Worm (Caenorhabditis elegans) whole organism, late embryonic: ENCODE data around the gene fbxa-174.

Experiments
- C08G9.2 ChIP-seq: sonication (generic microtip); optimal IDR thresholded peaks from 2 replicates; lab custom pipeline; 2016; ENCODE audit warnings: mild to moderate bottlenecking, missing genetic modification characterization, moderate library complexity, missing compliant biosample characterization
- F13H6.1 ChIP-seq: sonication (generic microtip); optimal IDR thresholded peaks from 2 replicates; lab custom pipeline; 2016; ENCODE audit warnings: missing genetic modification characterization, missing compliant biosample characterization
- K02D7.2 ChIP-seq: sonication (generic microtip); optimal IDR thresholded peaks from 2 replicates; lab custom pipeline; 2017; ENCODE audit warnings: mild to moderate bottlenecking, missing genetic modification characterization, missing compliant biosample characterization
- K09A11.1 ChIP-seq: sonication (generic microtip); optimal IDR thresholded peaks from 2 replicates; lab custom pipeline; 2017; ENCODE audit warnings: antibody characterized with exemption, mild to moderate bottlenecking, missing genetic modification characterization, missing compliant biosample characterization; ENCODE audit not compliant: insufficient read depth
- T23F11.4 ChIP-seq: fragments of 200-800 bp; sonication (Bioruptor generic); optimal IDR thresholded peaks from 2 replicates; lab custom pipeline; 2018; ENCODE audit warnings: mild to moderate bottlenecking, missing genetic modification characterization, missing compliant biosample characterization
- ama-1 ChIP-seq: fragments of 150-350 bp; optimal IDR thresholded peaks from 2 replicates; lab custom pipeline; 2014
- ceh-14 ChIP-seq: sonication (generic microtip); optimal IDR thresholded peaks from 2 replicates; lab custom pipeline; 2016; ENCODE audit warnings: missing genotype, missing genetic modification characterization, missing compliant biosample characterization
- ceh-19 ChIP-seq: fragments of 200-800 bp; sonication (Bioruptor generic); optimal IDR thresholded peaks from 2 replicates; lab custom pipeline; 2018; ENCODE audit warnings: mild to moderate bottlenecking, missing genetic modification characterization, missing compliant biosample characterization
- ceh-2 ChIP-seq: sonication (generic microtip); optimal IDR thresholded peaks from 2 replicates; lab custom pipeline; 2016; ENCODE audit warnings: missing genotype, missing genetic modification characterization, missing compliant biosample characterization
- ceh-34 ChIP-seq: sonication (generic microtip); optimal IDR thresholded peaks from 2 replicates; lab custom pipeline; 2016; ENCODE audit warnings: mild to moderate bottlenecking, missing genetic modification characterization, missing compliant biosample characterization
- che-1 ChIP-seq: sonication (generic microtip); optimal IDR thresholded peaks from 2 replicates; lab custom pipeline; 2016; ENCODE audit warnings: mild to moderate bottlenecking, missing genetic modification characterization, missing compliant biosample characterization
- dve-1 ChIP-seq: sonication (generic microtip); optimal IDR thresholded peaks from 2 replicates; lab custom pipeline; 2017; ENCODE audit warnings: antibody characterized with exemption, mild to moderate bottlenecking, missing genetic modification characterization, missing compliant biosample characterization
- elt-2 ChIP-seq: sonication (generic microtip); optimal IDR thresholded peaks from 2 replicates; lab custom pipeline; 2016; ENCODE audit warnings: missing genetic modification reagents, missing genetic modification characterization, missing compliant biosample characterization
- elt-4 ChIP-seq: sonication (generic microtip); optimal IDR thresholded peaks from 2 replicates; lab custom pipeline; 2016; ENCODE audit warnings: missing genetic modification characterization, missing compliant biosample characterization
- fkh-10 ChIP-seq: fragments of 150-350 bp; optimal IDR thresholded peaks from 2 replicates; lab custom pipeline; 2014; ENCODE audit warnings: missing biosample characterization, missing genetic modification reagents, missing genetic modification characterization
- gmeb-2 ChIP-seq: sonication (generic microtip); optimal IDR thresholded peaks from 2 replicates; lab custom pipeline; 2016; ENCODE audit warnings: missing genetic modification characterization, inconsistent platforms, missing compliant biosample characterization
- hlh-13 ChIP-seq: fragments of 200-800 bp; sonication (Bioruptor generic); optimal IDR thresholded peaks from 2 replicates; lab custom pipeline; 2018; ENCODE audit warnings: mild to moderate bottlenecking, missing genetic modification characterization, missing compliant biosample characterization
- hlh-30 ChIP-seq: sonication (generic microtip); optimal IDR thresholded peaks from 2 replicates; lab custom pipeline; 2017; ENCODE audit warnings: antibody characterized with exemption, missing genetic modification characterization, missing compliant biosample characterization; ENCODE audit not compliant: insufficient read depth
- hlh-6 ChIP-seq: sonication (generic microtip); optimal IDR thresholded peaks from 2 replicates; lab custom pipeline; 2016; ENCODE audit warnings: missing genotype, missing genetic modification characterization, missing compliant biosample characterization
- lim-6 ChIP-seq: sonication (generic microtip); optimal IDR thresholded peaks from 2 replicates; lab custom pipeline; 2016; ENCODE audit warnings: missing genetic modification characterization, missing compliant biosample characterization
- lin-11 ChIP-seq: fragments of 200-800 bp; sonication (Bioruptor generic); optimal IDR thresholded peaks from 2 replicates; lab custom pipeline; 2018; ENCODE audit warnings: mild to moderate bottlenecking, missing genetic modification characterization, missing compliant biosample characterization
- madf-2 ChIP-seq: sonication (generic microtip); optimal IDR thresholded peaks from 2 replicates; lab custom pipeline; 2017; ENCODE audit warnings: missing genetic modification characterization, missing compliant biosample characterization
- nfya-1 ChIP-seq: sonication (generic microtip); optimal IDR thresholded peaks from 2 replicates; lab custom pipeline; 2017; ENCODE audit warnings: missing genetic modification characterization, mild to moderate bottlenecking, missing compliant biosample characterization, antibody characterized with exemption, moderate library complexity
- nhr-11 ChIP-seq: fragments of 150-350 bp; optimal IDR thresholded peaks from 2 replicates; lab custom pipeline; 2014; ENCODE audit warnings: missing biosample characterization, missing genetic modification characterization
- nhr-232 ChIP-seq: sonication (generic microtip); optimal IDR thresholded peaks from 2 replicates; lab custom pipeline; 2016; ENCODE audit warnings: missing genetic modification characterization, missing compliant biosample characterization
- npax-4 ChIP-seq: sonication (generic microtip); optimal IDR thresholded peaks from 2 replicates; lab custom pipeline; 2016; ENCODE audit warnings: missing genetic modification characterization, missing compliant biosample characterization
- odd-2 ChIP-seq: sonication (generic microtip); optimal IDR thresholded peaks from 2 replicates; lab custom pipeline; 2017; ENCODE audit warnings: antibody characterized with exemption, mild to moderate bottlenecking, missing genetic modification characterization, missing compliant biosample characterization
- pag-3 ChIP-seq: sonication (generic microtip); optimal IDR thresholded peaks from 2 replicates; lab custom pipeline; 2016; ENCODE audit warnings: missing compliant biosample characterization, missing genetic modification characterization, borderline replicate concordance
- pax-1 ChIP-seq: fragments of 150-350 bp; optimal IDR thresholded peaks from 2 replicates; lab custom pipeline; 2014; ENCODE audit warnings: missing biosample characterization, missing genetic modification characterization
- pha-2 ChIP-seq: sonication (generic microtip); optimal IDR thresholded peaks from 2 replicates; lab custom pipeline; 2017; ENCODE audit warnings: mild to moderate bottlenecking, missing genetic modification characterization, missing compliant biosample characterization
- pha-4 ChIP-seq: fragments of 150-350 bp; optimal IDR thresholded peaks from 2 replicates; lab custom pipeline; 2018; ENCODE audit warnings: missing biosample characterization, missing genetic modification reagents, missing genetic modification characterization
- pqm-1 ChIP-seq: sonication (generic microtip); optimal IDR thresholded peaks from 2 replicates; lab custom pipeline; 2016; ENCODE audit warnings: missing genetic modification characterization, missing compliant biosample characterization
- ref-2 ChIP-seq: sonication (generic microtip); optimal IDR thresholded peaks from 2 replicates; lab custom pipeline; 2016; ENCODE audit warnings: missing genetic modification characterization, missing compliant biosample characterization
- rnt-1 ChIP-seq: sonication (generic microtip); optimal IDR thresholded peaks from 2 replicates; lab custom pipeline; 2016; ENCODE audit warnings: missing genetic modification characterization, missing compliant biosample characterization
- syd-9 ChIP-seq: sonication (generic microtip); optimal IDR thresholded peaks from 2 replicates; lab custom pipeline; 2016; ENCODE audit warnings: mild to moderate bottlenecking, missing genetic modification characterization, moderate library complexity, missing compliant biosample characterization
- tbx-7 ChIP-seq: sonication (generic microtip); optimal IDR thresholded peaks from 2 replicates; lab custom pipeline; 2016; ENCODE audit warnings: missing genotype, missing genetic modification characterization, missing compliant biosample characterization
- unc-3 ChIP-seq, 2 experiments: fragments of 200-800 bp in 1 of 2; sonication (Bioruptor generic) in 1 of 2; sonication (generic microtip) in 1 of 2; conservative IDR thresholded peaks in 1 of 2; optimal IDR thresholded peaks in 1 of 2; 2 replicates each; pipeline versions ENCODE4 v1.3.6 to Lab custom; 2016 to 2022; ENCODE audit warnings: missing compliant biosample characterization in 2 of 2, missing genetic modification characterization in 2 of 2, missing genetic modification reagents in 1 of 2
- unc-55 ChIP-seq: sonication (generic microtip); optimal IDR thresholded peaks from 2 replicates; lab custom pipeline; 2017; ENCODE audit warnings: missing biosample characterization, missing genetic modification reagents, missing genetic modification characterization
- ztf-16 ChIP-seq: sonication (generic microtip); optimal IDR thresholded peaks from 2 replicates; lab custom pipeline; 2017; ENCODE audit warnings: missing genetic modification characterization, missing compliant biosample characterization

Gene fbxa-174

ce11 chrV:17520735-17521134 lies 37.5 kb downstream of the fbxa-174 start, which contains the start of gene fbxa-136:
TSS of gene fbxa-136 (plus strand) at chrV:17521035.
- TF ChIP-seq syd-9 (tag; lab: Kevin White, UChicago) (no peak), nfya-1 (tag; lab: Kevin White, UChicago) (no peak), ceh-14 (tag; lab: Kevin White, UChicago) (no peak), pqm-1 (tag; lab: Kevin White, UChicago) (no peak), unc-3 (GFP tag; conservative IDR thresholded peaks at IDR 0.05; lab: Robert Waterston, UW) (no peak), unc-3 (tag; optimal IDR thresholded peaks at IDR 0.05; lab: Kevin White, UChicago) (no peak), F13H6.1 (no peak), ref-2 (tag; lab: Kevin White, UChicago) (no peak), C08G9.2 (tag; lab: Kevin White, UChicago) (no peak), lin-11 (no peak), rnt-1 (tag; lab: Kevin White, UChicago) (no peak), gmeb-2 (tag; lab: Kevin White, UChicago) (no peak), tbx-7 (tag; lab: Kevin White, UChicago) (no peak), elt-2 (no peak), nhr-232 (tag; lab: Kevin White, UChicago) (no peak), fkh-10 (GFP tag; lab: Kevin White, UChicago) (no peak), elt-4 (tag; lab: Kevin White, UChicago) (no peak)

DNA sequence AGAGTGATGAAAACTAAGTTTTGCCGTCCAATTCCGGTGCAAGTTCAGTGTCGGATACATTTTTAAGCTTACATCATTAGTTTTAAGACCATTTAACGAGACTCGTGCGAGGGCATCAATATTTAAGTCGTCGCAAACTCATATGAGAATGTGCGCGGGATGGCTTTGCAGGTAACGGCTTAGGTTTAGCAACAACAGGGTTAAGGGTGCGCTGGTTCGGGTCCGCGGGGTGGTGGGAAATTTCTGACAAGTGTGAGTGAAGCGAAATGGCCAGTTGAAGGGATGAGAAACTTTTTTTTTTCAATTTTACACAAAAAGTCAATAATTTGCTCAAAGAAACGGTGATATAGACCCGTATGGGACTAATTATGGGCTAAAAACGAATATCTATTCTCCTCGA lies 44.4 kb downstream of the fbxa-174 start:
- TF ChIP-seq ref-2 (tag; lab: Kevin White, UChicago) (no peak), nfya-1 (tag; lab: Kevin White, UChicago) (no peak), npax-4 (tag; lab: Kevin White, UChicago) (no peak)

DNA sequence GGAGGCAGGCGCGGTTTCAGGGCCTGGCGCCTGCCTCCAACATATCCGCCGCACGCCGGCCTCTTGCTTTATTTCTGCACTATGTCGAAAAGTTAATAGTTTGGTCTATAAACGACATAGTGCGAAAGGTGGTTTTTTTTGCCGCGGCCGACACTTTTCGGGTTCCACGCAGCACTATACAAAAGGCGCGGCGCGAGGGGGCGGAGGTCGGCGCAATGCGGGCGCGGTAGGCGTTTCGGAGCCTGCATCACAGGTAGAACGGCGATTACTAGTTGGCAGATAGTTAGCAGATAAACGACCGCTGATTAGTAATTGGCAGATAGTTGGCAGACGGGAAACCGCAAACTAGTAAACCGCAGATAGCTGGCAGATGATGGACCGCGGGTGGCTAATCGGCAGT lies 45.5 kb downstream of the fbxa-174 start:
- TF ChIP-seq pag-3 (peak; percentile 78), hlh-30 (tag; lab: Kevin White, UChicago) (no peak)

ce11 chrV:17508493-17508892 lies 49.8 kb downstream of the fbxa-174 start, which contains the start of gene srw-32:
TSS of gene srw-32 (plus strand) at chrV:17508793.
- TF ChIP-seq nhr-11 (tag; lab: Kevin White, UChicago) (no peak), hlh-13 (GFP tag; lab: Kevin White, UChicago) (no peak), ceh-34 (tag; lab: Kevin White, UChicago) (no peak), unc-55 (GFP tag; lab: Kevin White, UChicago) (no peak), unc-3 (GFP tag; conservative IDR thresholded peaks at IDR 0.05; lab: Robert Waterston, UW) (no peak), unc-3 (tag; optimal IDR thresholded peaks at IDR 0.05; lab: Kevin White, UChicago) (no peak), hlh-30 (tag; lab: Kevin White, UChicago) (no peak), nhr-232 (tag; lab: Kevin White, UChicago) (no peak), lim-6 (tag; lab: Kevin White, UChicago) (no peak), ztf-16 (no peak)
- TF ChIP-seq, all 69 proteins: peak for 0

DNA sequence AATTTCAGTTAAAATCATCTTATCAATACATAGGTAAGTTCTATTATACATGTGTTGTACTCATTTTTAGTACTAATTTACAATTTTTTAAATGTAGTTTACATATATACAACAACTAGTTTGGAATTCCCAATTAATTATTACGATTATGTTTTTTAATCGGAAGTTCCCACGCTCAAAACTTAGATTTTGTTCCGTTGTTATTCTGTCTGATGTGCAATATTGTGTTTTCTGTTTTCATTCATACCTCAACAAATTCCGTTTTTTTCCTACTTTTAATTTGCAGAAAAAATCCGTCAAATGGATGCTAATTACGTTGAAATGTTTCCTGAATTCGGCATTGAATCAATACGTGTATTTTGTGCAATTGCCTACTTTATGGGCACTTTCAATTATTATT lies 52.0 kb downstream of the fbxa-174 start, which contains the start of gene srw-31:
TSS of gene srw-31 (plus strand) at position 301 of the 400 bp plus-strand sequence.
- TF ChIP-seq pax-1 (no peak), ama-1 (lab: Kevin White, UChicago) (no peak), che-1 (tag; lab: Kevin White, UChicago) (no peak), ceh-19 (GFP tag; lab: Kevin White, UChicago) (no peak), K09A11.1 (tag; lab: Kevin White, UChicago) (no peak), ceh-2 (no peak), syd-9 (tag; lab: Kevin White, UChicago) (no peak), dve-1 (tag; lab: Kevin White, UChicago) (no peak), T23F11.4 (GFP tag; lab: Kevin White, UChicago) (no peak), odd-2 (tag; lab: Kevin White, UChicago) (no peak), hlh-6 (tag; lab: Kevin White, UChicago) (no peak), pqm-1 (tag; lab: Kevin White, UChicago) (no peak), pha-2 (tag; lab: Kevin White, UChicago) (no peak), K02D7.2 (tag; lab: Kevin White, UChicago) (no peak), madf-2 (tag; lab: Kevin White, UChicago) (no peak), rnt-1 (tag; lab: Kevin White, UChicago) (no peak), pha-4 (tag; lab: Kevin White, UChicago) (no peak)
